Worm (Caenorhabditis elegans): ENCODE data around the gene F22B5.10.
A peak's percentile ranks its signal among the peaks of the same experiment; 100 is the strongest.

F22B5.10 gene

ce11 chrII:8485603-8486002, 18.6 kb downstream of the F22B5.10 start, which contains the start of gene gbh-2:
TSS of gene gbh-2 (plus strand) at chrII:8485879.
- no peak for TF ChIP-seq attf-3 (GFP tag; conservative IDR thresholded peaks at IDR 0.05)
- TF ChIP-seq bed-2 (GFP tag; IDR thresholded peaks at IDR 0.05) = no peak
- TF ChIP-seq tbp1 (GFP tag; optimal IDR thresholded peaks at IDR 0.05) = peak; percentile 41
- TF ChIP-seq lin-40 (tag; optimal IDR thresholded peaks at IDR 0.05) = peak; percentile 14
- TF ChIP-seq cebp-1 (GFP tag; IDR thresholded peaks at IDR 0.05) = no peak
- TF ChIP-seq cebp-1 (tag; optimal IDR thresholded peaks at IDR 0.05) = peak; percentile 42
- TF ChIP-seq atf-7 (tag; optimal IDR thresholded peaks at IDR 0.05) = peak; percentile 27
- peak in 1 of 2 experiments; percentile 38 for TF ChIP-seq let-607 (tag; optimal IDR thresholded peaks at IDR 0.05)
- no peak for TF ChIP-seq die-1 (tag; optimal IDR thresholded peaks at IDR 0.05)
- TF ChIP-seq nhr-80 (tag; optimal IDR thresholded peaks at IDR 0.05) = peak; percentile 57
- peak; percentile 7 for TF ChIP-seq tlf-1 (GFP tag; optimal IDR thresholded peaks at IDR 0.05)
- peak; percentile 25 for TF ChIP-seq madf-10 (tag; optimal IDR thresholded peaks at IDR 0.05)

- no peak for TF ChIP-seq F37B4.10 (GFP tag; IDR thresholded peaks at IDR 0.05)
- no peak for TF ChIP-seq egrh-3 (GFP tag; IDR thresholded peaks at IDR 0.05)
- TF ChIP-seq nhr-90 (tag; optimal IDR thresholded peaks at IDR 0.05) = no peak
- no peak for TF ChIP-seq him-1 (tag; optimal IDR thresholded peaks at IDR 0.05)
- TF ChIP-seq F10E7.11 (tag; optimal IDR thresholded peaks at IDR 0.05) = no peak
- no peak for TF ChIP-seq F55B11.4 (tag; optimal IDR thresholded peaks at IDR 0.05; ENCODE audit: borderline replicate concordance, insufficient read depth)
- no peak for TF ChIP-seq mcd-1 (GFP tag; IDR thresholded peaks at IDR 0.05)
These were observed 21.1 kb downstream of the F22B5.10 start for ce11 chrII:8488123-8488522.

- TF ChIP-seq B0261.1 (tag; optimal IDR thresholded peaks at IDR 0.05) (no peak), nfyb-1 (GFP tag; IDR thresholded peaks at IDR 0.05) (no peak), ekl-4 (GFP tag; IDR thresholded peaks at IDR 0.05) (no peak), bed-2 (GFP tag; IDR thresholded peaks at IDR 0.05) (no peak), nfya-2 (GFP tag; IDR thresholded peaks at IDR 0.05) (no peak), fkh-3 (tag; optimal IDR thresholded peaks at IDR 0.05) (no peak), zfh-2 (GFP tag; conservative IDR thresholded peaks at IDR 0.05) (no peak), die-1 (tag; optimal IDR thresholded peaks at IDR 0.05) (no peak), chd-7 (tag; optimal IDR thresholded peaks at IDR 0.05) (no peak), hmg-20 (GFP tag; IDR thresholded peaks at IDR 0.05) (no peak), attf-5 (GFP tag; optimal IDR thresholded peaks at IDR 0.05) (no peak), tlf-1 (GFP tag; optimal IDR thresholded peaks at IDR 0.05) (no peak), mes-4 (tag; optimal IDR thresholded peaks at IDR 0.05) (no peak), Y53G8AR.9 (GFP tag; conservative IDR thresholded peaks at IDR 0.05) (no peak), K11D2.4 (GFP tag; IDR thresholded peaks at IDR 0.05) (no peak)
These were observed 27.3 kb downstream of the F22B5.10 start, which contains the start of gene M05D6.9 for ce11 chrII:8494228-8494717. TSS of gene M05D6.9 (plus strand) at chrII:8494278.

ce11 chrII:8496184-8496583, 29.2 kb downstream of the F22B5.10 start:
- TF ChIP-seq Y95B8A.8 (GFP tag; IDR thresholded peaks at IDR 0.05) (no peak), mxl-1 (tag; optimal IDR thresholded peaks at IDR 0.05) (no peak), madf-3 (GFP tag; IDR thresholded peaks at IDR 0.05) (no peak), cebp-1 (GFP tag; IDR thresholded peaks at IDR 0.05) (no peak), cebp-1 (tag; optimal IDR thresholded peaks at IDR 0.05) (no peak), C06A6.2 (GFP tag; conservative IDR thresholded peaks at IDR 0.05) (no peak), Y53G8AR.9 (GFP tag; conservative IDR thresholded peaks at IDR 0.05) (no peak), F55B11.4 (tag; optimal IDR thresholded peaks at IDR 0.05; ENCODE audit: borderline replicate concordance, insufficient read depth) (no peak), hrde-1 (tag; optimal IDR thresholded peaks at IDR 0.05; ENCODE audit: borderline replicate concordance) (no peak), attf-3 (GFP tag; conservative IDR thresholded peaks at IDR 0.05) (no peak), F52B5.7 (tag; optimal IDR thresholded peaks at IDR 0.05) (no peak), dpl-1 (GFP tag; optimal IDR thresholded peaks at IDR 0.05) (no peak), C17E4.6 (GFP tag; IDR thresholded peaks at IDR 0.05) (no peak), madf-10 (tag; optimal IDR thresholded peaks at IDR 0.05) (no peak), ceh-58 (GFP tag; IDR thresholded peaks at IDR 0.05) (no peak), lin-35 (GFP tag; optimal IDR thresholded peaks at IDR 0.05) (no peak), egl-44 (GFP tag; IDR thresholded peaks at IDR 0.05) (no peak), akir-1 (GFP tag; optimal IDR thresholded peaks at IDR 0.05) (no peak), rpc-1 (optimal IDR thresholded peaks at IDR 0.05) (no peak), rpc-1 (tag; optimal IDR thresholded peaks at IDR 0.05) (no peak)

Measured in whole organism, young adult.